Fruit fly (Drosophila melanogaster): ENCODE results near the gene mRpL45.

mRpL45 gene

dm6 chr3R:22626842-22627392 is 8.6 kb downstream of the mRpL45 start:
- peak; percentile 50 for TF ChIP-seq Bteb2 (GFP tag; optimal IDR thresholded peaks at IDR 0.05)
- TF ChIP-seq tap (tag; optimal IDR thresholded peaks at IDR 0.05), result no peak
- TF ChIP-seq repo (GFP tag; optimal IDR thresholded peaks at IDR 0.05), result peak; percentile 47
- TF ChIP-seq lmd (GFP tag; IDR thresholded peaks at IDR 0.05), result no peak
- peak; percentile 71 for TF ChIP-seq CG6813 (GFP tag; optimal IDR thresholded peaks at IDR 0.05)
- no peak for TF ChIP-seq fu2 (GFP tag; optimal IDR thresholded peaks at IDR 0.05)
- no peak for TF ChIP-seq CG31388 (GFP tag; optimal IDR thresholded peaks at IDR 0.05)
- peak; percentile 64 for TF ChIP-seq CG10209 (GFP tag; optimal IDR thresholded peaks at IDR 0.05)
- no peak for TF ChIP-seq emc (GFP tag; optimal IDR thresholded peaks at IDR 0.05)
- TF ChIP-seq esg (GFP tag; conservative IDR thresholded peaks at IDR 0.05), result no peak
- peak; percentile 25 for TF ChIP-seq fd3F (GFP tag; optimal IDR thresholded peaks at IDR 0.05)
- peak; percentile 63 for TF ChIP-seq Adf1 (GFP tag; IDR thresholded peaks at IDR 0.05)
- peak; percentile 16; the same call in 1 of the 2 replicates for TF ChIP-seq chm (GFP tag; IDR thresholded peaks at IDR 0.05)
- peak; percentile 56; the same call in 1 of the 2 replicates for TF ChIP-seq Nf-YA (GFP tag; IDR thresholded peaks at IDR 0.05)
- no peak for TF ChIP-seq fd96Cb (tag; optimal IDR thresholded peaks at IDR 0.05)
- TF ChIP-seq CG30020 (tag; optimal IDR thresholded peaks at IDR 0.05), result no peak
- no peak for TF ChIP-seq zen2 (GFP tag; IDR thresholded peaks at IDR 0.05; ENCODE audit: partially characterized antibody)
- no peak for TF ChIP-seq CG17186 (GFP tag; optimal IDR thresholded peaks at IDR 0.05)
- TF ChIP-seq ase (GFP tag; IDR thresholded peaks at IDR 0.05), result no peak
- TF ChIP-seq CG14014 (GFP tag; IDR thresholded peaks at IDR 0.05), result peak; percentile 39; the same call in 1 of the 2 replicates
- peak; percentile 73 for TF ChIP-seq CG7987 (GFP tag; optimal IDR thresholded peaks at IDR 0.05)
- no peak for TF ChIP-seq CG4820 (GFP tag; optimal IDR thresholded peaks at IDR 0.05)
- TF ChIP-seq grn (GFP tag; optimal IDR thresholded peaks at IDR 0.05), result peak; percentile 40
- peak; percentile 18 for TF ChIP-seq slp2 (GFP tag; optimal IDR thresholded peaks at IDR 0.05)
- TF ChIP-seq unpg (GFP tag; optimal IDR thresholded peaks at IDR 0.05), result peak; percentile 49
- peak; percentile 0 for TF ChIP-seq Nf-YC (tag; optimal IDR thresholded peaks at IDR 0.05)
- TF ChIP-seq Dip2 (GFP tag; IDR thresholded peaks at IDR 0.05), result no peak
- TF ChIP-seq ato (GFP tag; IDR thresholded peaks at IDR 0.05; ENCODE audit: partially characterized antibody), result no peak
- TF ChIP-seq Ssrp (tag; optimal IDR thresholded peaks at IDR 0.05), result no peak
- no peak for TF ChIP-seq disco-r (GFP tag; optimal IDR thresholded peaks at IDR 0.05)
- no peak for TF ChIP-seq Optix (GFP tag; IDR thresholded peaks at IDR 0.05)
- TF ChIP-seq da (GFP tag; optimal IDR thresholded peaks at IDR 0.05), result peak; percentile 65
- TF ChIP-seq Eip74EF (GFP tag; optimal IDR thresholded peaks at IDR 0.05), result peak in 1 of 2 experiments; percentile 33
- no peak for TF ChIP-seq Ets65A (GFP tag)
- peak; percentile 25 for TF ChIP-seq CG7839 (tag; optimal IDR thresholded peaks at IDR 0.05)
- peak in 1 of 2 experiments; percentile 85 for TF ChIP-seq insv (GFP tag; optimal IDR thresholded peaks at IDR 0.05)
- no peak for TF ChIP-seq CG17612 (GFP tag; IDR thresholded peaks at IDR 0.05)
- peak; percentile 66 for TF ChIP-seq Aef1 (GFP tag; IDR thresholded peaks at IDR 0.05)
- peak; percentile 73 for TF ChIP-seq abd-A (tag; optimal IDR thresholded peaks at IDR 0.05)
- no peak for TF ChIP-seq CG42726 (GFP tag; IDR thresholded peaks at IDR 0.05; ENCODE audit: partially characterized antibody)
- TF ChIP-seq Tbp (GFP tag; optimal IDR thresholded peaks at IDR 0.05), result no peak
- TF ChIP-seq CG7357 (GFP tag; IDR thresholded peaks at IDR 0.05), result no peak
- TF ChIP-seq dmrt11E (tag; optimal IDR thresholded peaks at IDR 0.05), result no peak
- TF ChIP-seq CG4360 (GFP tag; IDR thresholded peaks at IDR 0.05), result peak; percentile 78; the same call in 1 of the 2 replicates
- TF ChIP-seq D19B (GFP tag; optimal IDR thresholded peaks at IDR 0.05), result no peak
- TF ChIP-seq TFAM (GFP tag; optimal IDR thresholded peaks at IDR 0.05), result no peak
- peak; percentile 46 for TF ChIP-seq B-H2 (GFP tag; optimal IDR thresholded peaks at IDR 0.05)
- peak; percentile 35 for TF ChIP-seq org-1 (GFP tag; optimal IDR thresholded peaks at IDR 0.05)
- no peak for TF ChIP-seq Hr39 (optimal IDR thresholded peaks at IDR 0.05)
- TF ChIP-seq CkIIα-i1 (GFP tag; IDR thresholded peaks at IDR 0.05), result no peak
- peak; percentile 48 for TF ChIP-seq CG15269 (tag; optimal IDR thresholded peaks at IDR 0.05)
